Worm (Caenorhabditis elegans) whole organism, midembryonic: ENCODE results near the gene str-71.

ENCODE experiments used
- T22C8.4 ChIP-seq: fragments of 200-800 bp; sonication (Bioruptor generic); IDR thresholded peaks from 2 replicates; pipeline ENCODE4 v1.3.6; 2022; ENCODE audit warnings: missing genetic modification characterization, missing compliant biosample characterization
- cog-1 ChIP-seq: sonication (generic microtip); optimal IDR thresholded peaks from 2 replicates; lab custom pipeline; 2016; ENCODE audit warnings: missing genetic modification characterization, missing compliant biosample characterization
- flt-1 ChIP-seq: fragments of 200-800 bp; sonication (Bioruptor generic); IDR thresholded peaks from 2 replicates; pipeline ENCODE4 v1.3.6; 2022; ENCODE audit warnings: missing genetic modification characterization, missing compliant biosample characterization
- klf-2 ChIP-seq: fragments of 200-800 bp; sonication (Bioruptor generic); conservative IDR thresholded peaks from 2 replicates; pipeline ENCODE4 v1.3.6; 2022; ENCODE audit warnings: missing genetic modification reagents, missing genetic modification characterization, missing compliant biosample characterization
- med-1 ChIP-seq: sonication (generic microtip); optimal IDR thresholded peaks from 2 replicates; lab custom pipeline; 2017; ENCODE audit warnings: missing genetic modification characterization, mild to moderate bottlenecking, missing compliant biosample characterization, antibody characterized with exemption, missing genetic modification reagents; ENCODE audit not compliant: insufficient read depth
- ref-1 ChIP-seq: fragments of 200-800 bp; sonication (Bioruptor generic); conservative IDR thresholded peaks from 2 replicates; pipeline ENCODE4 v1.3.6; 2022; ENCODE audit warnings: missing genetic modification reagents, missing genetic modification characterization, missing compliant biosample characterization
- tab-1 ChIP-seq: fragments of 200-800 bp; sonication (Bioruptor generic); IDR thresholded peaks from 2 replicates; pipeline ENCODE4 v1.3.6; 2022; ENCODE audit warnings: missing genetic modification characterization, missing compliant biosample characterization
- ztf-23 ChIP-seq: fragments of 200-800 bp; sonication (Bioruptor generic); IDR thresholded peaks from 2 replicates; pipeline ENCODE4 v1.3.6; 2022; ENCODE audit warnings: missing genetic modification reagents, missing genetic modification characterization, missing compliant biosample characterization
- ztf-29 ChIP-seq: fragments of 200-800 bp; sonication (Bioruptor generic); IDR thresholded peaks from 2 replicates; pipeline ENCODE4 v1.3.6; 2022; ENCODE audit warnings: missing genetic modification reagents, missing genetic modification characterization, missing compliant biosample characterization

Gene str-71

DNA sequence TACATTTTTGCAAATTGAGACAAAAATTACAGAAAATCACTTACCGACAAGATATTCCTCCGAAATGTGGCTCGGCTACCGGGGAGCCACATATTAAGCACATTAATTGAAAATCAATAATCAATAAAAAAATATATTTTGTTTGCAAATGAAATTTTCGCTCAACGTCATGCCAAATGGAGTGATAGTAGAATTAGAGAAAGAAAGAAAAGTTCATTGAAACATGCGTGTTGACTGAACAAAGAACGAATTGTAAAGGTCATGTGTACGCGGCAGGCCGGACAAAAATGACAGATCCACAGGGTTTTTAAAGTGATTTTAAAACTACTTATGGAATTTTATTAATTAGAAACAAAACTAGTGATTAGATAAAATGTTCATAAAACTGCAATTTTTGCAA lies 24.6 kb upstream of the str-71 start:
- TF ChIP-seq ztf-29 (no peak), cog-1 (tag; lab: Kevin White, UChicago) (no peak), flt-1 (no peak), T22C8.4 (GFP tag; lab: Robert Waterston, UW) (no peak), klf-2 (GFP tag; lab: Robert Waterston, UW) (no peak), ztf-23 (GFP tag; lab: Robert Waterston, UW) (no peak), ref-1 (no peak), med-1 (GFP tag; lab: Kevin White, UChicago) (no peak), tab-1 (GFP tag; lab: Robert Waterston, UW) (no peak)

ce11 chrV:15481374-15481773 lies 22.4 kb upstream of the str-71 start, which contains the start of gene nhr-150:
nhr-150 (minus strand) TSS chrV:15481465.
- TF ChIP-seq klf-2 (GFP tag; lab: Robert Waterston, UW) (no peak), T22C8.4 (GFP tag; lab: Robert Waterston, UW) (no peak), tab-1 (GFP tag; lab: Robert Waterston, UW) (no peak), ztf-29 (no peak), ref-1 (no peak), med-1 (GFP tag; lab: Kevin White, UChicago) (no peak), flt-1 (no peak), cog-1 (tag; lab: Kevin White, UChicago) (no peak), ztf-23 (GFP tag; lab: Robert Waterston, UW) (no peak)

DNA sequence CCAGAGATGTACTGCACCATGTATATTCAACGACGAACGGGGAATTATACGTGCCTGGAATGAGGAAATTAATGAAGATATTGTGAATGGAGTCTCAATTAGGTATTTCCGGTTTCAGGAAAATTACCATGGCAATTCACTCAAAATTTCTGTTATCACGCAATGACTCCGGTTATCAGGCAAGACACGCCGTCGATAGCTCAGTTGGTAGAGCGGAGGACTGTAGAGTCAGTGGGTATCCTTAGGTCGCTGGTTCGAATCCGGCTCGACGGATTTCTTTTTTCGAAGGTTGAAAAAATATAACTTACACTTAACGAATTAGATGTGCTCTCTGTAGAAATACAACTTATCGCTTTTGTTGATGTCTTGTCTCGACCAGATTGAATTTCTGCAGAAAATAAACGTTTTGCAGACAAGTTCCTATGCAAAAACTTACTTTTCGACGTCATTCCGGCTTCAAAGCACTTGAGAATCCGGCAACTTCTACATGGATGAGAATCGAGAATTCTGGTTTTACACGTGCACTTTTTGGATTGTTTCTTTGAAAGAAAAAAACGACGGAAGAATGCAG lies 21.6 kb upstream of the str-71 start:
- TF ChIP-seq T22C8.4 (GFP tag; lab: Robert Waterston, UW) (no peak), cog-1 (tag; lab: Kevin White, UChicago) (no peak), med-1 (GFP tag; lab: Kevin White, UChicago) (no peak), ztf-23 (GFP tag; lab: Robert Waterston, UW) (no peak), ztf-29 (no peak), tab-1 (GFP tag; lab: Robert Waterston, UW) (no peak), klf-2 (GFP tag; lab: Robert Waterston, UW) (no peak), ref-1 (no peak), flt-1 (no peak)

DNA sequence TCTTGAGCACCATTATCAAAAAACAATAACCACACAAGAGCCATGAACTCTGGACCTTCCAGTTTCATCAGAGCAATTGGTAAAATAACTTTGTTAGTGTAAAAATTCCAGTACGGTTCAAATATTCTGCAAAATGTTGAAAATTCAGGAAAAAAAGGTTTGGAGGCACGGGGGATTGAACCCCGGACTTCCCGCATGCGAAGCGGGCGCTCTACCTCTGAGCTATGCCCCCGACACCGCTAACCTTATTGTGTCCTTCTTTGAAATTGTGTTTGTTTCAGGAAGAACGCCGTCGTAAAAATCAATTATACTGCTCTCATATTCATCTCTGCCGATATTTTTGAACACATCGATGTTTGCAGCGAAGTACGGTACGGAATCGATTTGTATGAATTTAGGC lies 20.8 kb upstream of the str-71 start:
- TF ChIP-seq ztf-23 (GFP tag; lab: Robert Waterston, UW), result no peak
- TF ChIP-seq tab-1 (GFP tag; lab: Robert Waterston, UW), result no peak
- no peak for TF ChIP-seq med-1 (GFP tag; lab: Kevin White, UChicago)
- TF ChIP-seq flt-1, result 0 out of 2 replicates have a peak, but pooled peaks have one; percentile 28
- TF ChIP-seq T22C8.4 (GFP tag; lab: Robert Waterston, UW), result no peak
- no peak for TF ChIP-seq ref-1
- TF ChIP-seq cog-1 (tag; lab: Kevin White, UChicago), result no peak

ce11 chrV:15479107-15479506 lies 20.1 kb upstream of the str-71 start:
- TF ChIP-seq ztf-23 (GFP tag; lab: Robert Waterston, UW) (no peak), flt-1 (no peak), klf-2 (GFP tag; lab: Robert Waterston, UW) (no peak)

- no peak for TF ChIP-seq ztf-23 (GFP tag; lab: Robert Waterston, UW)
- TF ChIP-seq T22C8.4 (GFP tag; lab: Robert Waterston, UW), result no peak
- no peak for TF ChIP-seq cog-1 (tag; lab: Kevin White, UChicago)
- TF ChIP-seq ztf-29, result no peak
- no peak for TF ChIP-seq klf-2 (GFP tag; lab: Robert Waterston, UW)
- no peak for TF ChIP-seq flt-1
- no peak for TF ChIP-seq ref-1
- no peak for TF ChIP-seq med-1 (GFP tag; lab: Kevin White, UChicago)
- TF ChIP-seq tab-1 (GFP tag; lab: Robert Waterston, UW), result no peak
These were observed 19.6 kb upstream of the str-71 start, which contains the start of gene C06B8.2 for ce11 chrV:15478597-15478996. C06B8.2 (minus strand) TSS chrV:15478749.

DNA sequence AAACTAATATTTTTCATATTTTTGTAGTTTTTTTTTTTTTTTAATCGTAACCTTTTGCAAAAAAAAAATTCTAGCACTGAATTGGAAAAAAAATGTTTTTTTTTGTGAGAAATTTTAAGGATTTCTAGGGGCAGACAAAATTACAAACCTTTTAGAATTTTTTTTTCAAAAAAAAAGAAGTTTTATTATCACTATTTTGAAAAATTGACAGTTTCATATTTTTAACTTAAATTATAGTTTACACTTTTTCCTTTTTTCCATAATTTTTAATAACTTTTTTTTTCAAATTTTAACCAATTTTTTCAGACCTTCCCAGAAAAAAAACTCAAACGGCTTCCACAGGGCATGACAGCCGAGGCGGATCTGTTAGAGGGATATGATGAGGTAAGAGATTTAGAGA lies 12.0 kb upstream of the str-71 start, which contains the start of gene dpf-1:
TSS of gene dpf-1 (plus strand) at position 301 of the 400 bp plus-strand sequence.
- TF ChIP-seq ref-1, result no peak
- no peak for TF ChIP-seq flt-1
- TF ChIP-seq T22C8.4 (GFP tag; lab: Robert Waterston, UW), result no peak
- TF ChIP-seq ztf-23 (GFP tag; lab: Robert Waterston, UW), result no peak
- TF ChIP-seq tab-1 (GFP tag; lab: Robert Waterston, UW), result no peak
- no peak for TF ChIP-seq ztf-29

DNA sequence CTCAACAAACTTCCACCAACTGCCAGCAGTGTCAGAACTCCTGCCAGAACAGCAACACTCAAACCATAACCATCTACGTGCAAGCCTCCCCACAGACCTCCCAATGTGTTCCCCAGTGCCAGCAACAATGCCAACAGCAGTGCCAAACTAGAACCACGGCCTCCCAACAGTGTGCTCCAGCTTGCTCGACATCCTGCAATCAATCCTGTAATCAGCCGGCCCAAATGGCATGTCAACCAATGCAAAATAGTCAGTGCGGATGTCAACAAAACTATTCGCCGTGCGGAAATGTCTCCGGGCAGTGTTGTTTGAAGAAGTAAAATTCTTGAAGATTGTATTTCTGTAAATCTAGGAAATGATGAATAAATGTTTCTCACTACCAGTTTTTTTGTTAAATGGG lies 7.7 kb upstream of the str-71 start:
- no peak for TF ChIP-seq ztf-23 (GFP tag; lab: Robert Waterston, UW)
- TF ChIP-seq cog-1 (tag; lab: Kevin White, UChicago), result no peak
- no peak for TF ChIP-seq T22C8.4 (GFP tag; lab: Robert Waterston, UW)
- TF ChIP-seq klf-2 (GFP tag; lab: Robert Waterston, UW), result no peak
- TF ChIP-seq ref-1, result no peak
- no peak for TF ChIP-seq flt-1
- no peak for TF ChIP-seq ztf-29
- no peak for TF ChIP-seq med-1 (GFP tag; lab: Kevin White, UChicago)
- TF ChIP-seq tab-1 (GFP tag; lab: Robert Waterston, UW), result no peak

DNA sequence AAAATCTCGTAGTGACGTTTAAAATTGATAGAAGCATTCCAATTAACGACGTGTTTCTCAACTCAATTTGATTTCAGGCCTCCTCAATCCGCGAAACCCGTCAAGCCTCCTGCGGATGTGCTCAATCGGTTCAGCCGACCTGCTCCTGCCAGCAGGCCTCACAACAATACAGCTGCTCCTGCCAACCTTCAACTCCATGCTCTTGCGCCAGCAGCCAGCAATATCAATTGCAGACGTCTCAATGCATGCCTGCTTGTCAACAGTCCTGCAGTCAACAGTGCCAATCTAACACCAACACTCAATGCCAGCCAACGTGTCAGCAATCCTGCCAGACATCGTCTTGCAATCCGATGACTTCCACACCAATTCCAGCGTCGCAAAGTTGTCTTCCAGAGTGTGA lies 7.0 kb upstream of the str-71 start:
- TF ChIP-seq cog-1 (tag; lab: Kevin White, UChicago) (no peak), flt-1 (no peak), med-1 (GFP tag; lab: Kevin White, UChicago) (no peak), klf-2 (GFP tag; lab: Robert Waterston, UW) (no peak), T22C8.4 (GFP tag; lab: Robert Waterston, UW) (no peak), tab-1 (GFP tag; lab: Robert Waterston, UW) (no peak), ztf-29 (no peak), ztf-23 (GFP tag; lab: Robert Waterston, UW) (no peak), ref-1 (no peak)
